Worm (Caenorhabditis elegans) whole organism, L2 larva: ENCODE results near the gene nspc-17.
A peak's percentile ranks its signal among the peaks of the same experiment; 100 is the strongest.

ENCODE experiments used
- C34F6.9 ChIP-seq: fragments of 150-350 bp; optimal IDR thresholded peaks from 2 replicates; lab custom pipeline; 2014; ENCODE audit warnings: missing biosample characterization, missing genetic modification characterization
- F13H6.1 ChIP-seq: sonication (generic microtip); optimal IDR thresholded peaks from 2 replicates; lab custom pipeline; 2016; ENCODE audit warnings: missing genetic modification characterization, missing compliant biosample characterization
- R02D3.7 ChIP-seq: fragments of 150-350 bp; optimal IDR thresholded peaks from 2 replicates; lab custom pipeline; 2014; ENCODE audit warnings: missing biosample characterization, missing genetic modification characterization
- Y55F3AM.14 ChIP-seq: fragments of 200-800 bp; sonication (Bioruptor generic); optimal IDR thresholded peaks from 2 replicates; lab custom pipeline; 2018; ENCODE audit warnings: mild to moderate bottlenecking, missing genetic modification characterization, missing compliant biosample characterization
- ZK546.5 ChIP-seq: sonication (generic microtip); optimal IDR thresholded peaks from 2 replicates; lab custom pipeline; 2017; ENCODE audit warnings: missing biosample characterization, missing genetic modification characterization
- alr-1 ChIP-seq: fragments of 150-350 bp; optimal IDR thresholded peaks from 2 replicates; lab custom pipeline; 2014; ENCODE audit warnings: missing biosample characterization, missing genetic modification characterization
- aly-2 ChIP-seq: fragments of 150-350 bp; optimal IDR thresholded peaks from 2 replicates; lab custom pipeline; 2014; ENCODE audit warnings: missing biosample characterization, missing genetic modification characterization
- blmp-1 ChIP-seq: sonication (generic microtip); optimal IDR thresholded peaks from 2 replicates; lab custom pipeline; 2017; ENCODE audit warnings: missing genetic modification characterization, mild to moderate bottlenecking, missing compliant biosample characterization, antibody characterized with exemption, moderate library complexity; ENCODE audit not compliant: insufficient read depth
- ceh-16 ChIP-seq: fragments of 150-350 bp; optimal IDR thresholded peaks from 2 replicates; lab custom pipeline; 2014; ENCODE audit warnings: missing biosample characterization, missing genetic modification characterization
- crh-2 ChIP-seq: sonication (generic microtip); optimal IDR thresholded peaks from 2 replicates; lab custom pipeline; 2017; ENCODE audit warnings: missing biosample characterization, missing genetic modification characterization
- dmd-4 ChIP-seq: sonication (generic microtip); optimal IDR thresholded peaks from 2 replicates; lab custom pipeline; 2017; ENCODE audit warnings: missing biosample characterization, missing genetic modification characterization
- egl-27 ChIP-seq: sonication (generic microtip); optimal IDR thresholded peaks from 3 replicates; lab custom pipeline; 2017; ENCODE audit warnings: missing biosample characterization, missing genetic modification reagents, missing genetic modification characterization
- elt-1 ChIP-seq: fragments of 150-350 bp; optimal IDR thresholded peaks from 2 replicates; lab custom pipeline; 2014; ENCODE audit warnings: missing biosample characterization, missing genetic modification characterization
- elt-3 ChIP-seq: sonication (generic microtip); optimal IDR thresholded peaks from 2 replicates; lab custom pipeline; 2017; ENCODE audit warnings: missing biosample characterization, missing genetic modification characterization
- fos-1 ChIP-seq: fragments of 150-350 bp; optimal IDR thresholded peaks from 2 replicates; lab custom pipeline; 2014; ENCODE audit warnings: missing biosample characterization, missing genetic modification characterization
- gmeb-1 ChIP-seq: fragments of 150-350 bp; optimal IDR thresholded peaks from 2 replicates; lab custom pipeline; 2014; ENCODE audit warnings: missing biosample characterization, missing genetic modification characterization
- lin-11 ChIP-seq: fragments of 150-350 bp; sonication (generic microtip); optimal IDR thresholded peaks from 2 replicates; lab custom pipeline; 2014; ENCODE audit warnings: missing biosample characterization, missing genetic modification characterization, inconsistent platforms, mixed read lengths
- lin-13 ChIP-seq: fragments of 150-350 bp; optimal IDR thresholded peaks from 2 replicates; lab custom pipeline; 2014; ENCODE audit warnings: missing biosample characterization, missing genetic modification reagents, missing genetic modification characterization
- lin-39 ChIP-seq: fragments of 150-350 bp; optimal IDR thresholded peaks from 2 replicates; lab custom pipeline; 2014; ENCODE audit warnings: missing biosample characterization, missing genetic modification reagents, missing genetic modification characterization
- lsy-2 ChIP-seq, 2 experiments: fragments of 150-350 bp in 1 of 2; sonication (generic microtip) in 1 of 2; optimal IDR thresholded peaks; 2 replicates each; lab custom pipeline; 2014 to 2017; ENCODE audit warnings: missing biosample characterization in 2 of 2, missing genetic modification characterization in 2 of 2
- mab-5 ChIP-seq: fragments of 150-350 bp; optimal IDR thresholded peaks from 2 replicates; lab custom pipeline; 2014; ENCODE audit warnings: missing biosample characterization, missing genetic modification characterization
- mbf-1 ChIP-seq: sonication (generic microtip); optimal IDR thresholded peaks from 2 replicates; lab custom pipeline; 2017; ENCODE audit warnings: missing biosample characterization, missing genetic modification characterization
- mdl-1 ChIP-seq, 2 experiments: fragments of 150-350 bp in 1 of 2; sonication (generic microtip) in 1 of 2; optimal IDR thresholded peaks; 2 replicates each; lab custom pipeline; 2017; ENCODE audit warnings: missing biosample characterization in 2 of 2, missing genetic modification characterization in 2 of 2
- nhr-11 ChIP-seq: fragments of 150-350 bp; optimal IDR thresholded peaks from 2 replicates; lab custom pipeline; 2014; ENCODE audit warnings: missing biosample characterization, missing genetic modification characterization
- nhr-12 ChIP-seq: fragments of 150-350 bp; optimal IDR thresholded peaks from 2 replicates; lab custom pipeline; 2014; ENCODE audit warnings: missing biosample characterization, missing genetic modification characterization
- nhr-129 ChIP-seq: fragments of 150-350 bp; optimal IDR thresholded peaks from 2 replicates; lab custom pipeline; 2014; ENCODE audit warnings: missing biosample characterization, missing genetic modification characterization
- nhr-21 ChIP-seq: fragments of 150-350 bp; optimal IDR thresholded peaks from 2 replicates; lab custom pipeline; 2014; ENCODE audit warnings: missing biosample characterization, missing genetic modification characterization
- nhr-25 ChIP-seq: fragments of 150-350 bp; sonication (generic microtip); optimal IDR thresholded peaks from 3 replicates; lab custom pipeline; 2014; ENCODE audit warnings: missing biosample characterization, missing genetic modification characterization
- nhr-6 ChIP-seq: fragments of 150-350 bp; optimal IDR thresholded peaks from 2 replicates; lab custom pipeline; 2014; ENCODE audit warnings: missing biosample characterization, missing genetic modification characterization
- nhr-77 ChIP-seq: fragments of 150-350 bp; optimal IDR thresholded peaks from 2 replicates; lab custom pipeline; 2014; ENCODE audit warnings: missing biosample characterization, missing genetic modification characterization
- sem-4 ChIP-seq: fragments of 150-350 bp; optimal IDR thresholded peaks from 2 replicates; lab custom pipeline; 2014; ENCODE audit warnings: missing biosample characterization, missing genetic modification reagents, missing genetic modification characterization
- sma-3 ChIP-seq: sonication (generic microtip); optimal IDR thresholded peaks from 2 replicates; lab custom pipeline; 2016; ENCODE audit warnings: missing genetic modification reagents, missing genetic modification characterization, missing compliant biosample characterization
- sma-9 ChIP-seq, 2 experiments: fragments of 150-350 bp in 1 of 2; sonication (generic microtip) in 1 of 2; optimal IDR thresholded peaks; 2 replicates each; lab custom pipeline; 2014 to 2016; ENCODE audit warnings: missing genetic modification characterization in 2 of 2, mild to moderate bottlenecking in 1 of 2, missing biosample characterization in 1 of 2, missing compliant biosample characterization in 1 of 2, missing genetic modification reagents in 1 of 2, moderate library complexity in 1 of 2
- snpc-4 ChIP-seq: fragments of 150-350 bp; optimal IDR thresholded peaks from 2 replicates; lab custom pipeline; 2014; ENCODE audit warnings: missing biosample characterization, missing genetic modification characterization
- unc-39 ChIP-seq: fragments of 150-350 bp; optimal IDR thresholded peaks from 2 replicates; lab custom pipeline; 2014; ENCODE audit warnings: missing biosample characterization, missing genetic modification characterization
- unc-55 ChIP-seq: fragments of 150-350 bp; sonication (generic microtip); optimal IDR thresholded peaks from 3 replicates; lab custom pipeline; 2014; ENCODE audit warnings: missing biosample characterization, missing genetic modification reagents, missing genetic modification characterization
- unc-62 ChIP-seq: fragments of 150-350 bp; optimal IDR thresholded peaks from 2 replicates; lab custom pipeline; 2014; ENCODE audit warnings: missing biosample characterization, missing genetic modification reagents, missing genetic modification characterization
- zag-1 ChIP-seq: fragments of 150-350 bp; optimal IDR thresholded peaks from 2 replicates; lab custom pipeline; 2014; ENCODE audit warnings: missing biosample characterization, missing genetic modification characterization
- ztf-1 ChIP-seq: fragments of 200-800 bp; sonication (Bioruptor generic); conservative IDR thresholded peaks from 2 replicates; pipeline ENCODE4 v1.3.6; 2022; ENCODE audit warnings: missing genetic modification characterization, missing compliant biosample characterization
- ztf-4 ChIP-seq: fragments of 150-350 bp; optimal IDR thresholded peaks from 2 replicates; lab custom pipeline; 2014; ENCODE audit warnings: missing biosample characterization, missing genetic modification characterization

Gene nspc-17

ce11 chrX:14559519-14560296, 34.7 kb upstream of the nspc-17 start:
- TF ChIP-seq sma-9 (GFP tag; optimal IDR thresholded peaks at IDR 0.05; lab: Kevin White, UChicago): peak; percentile 66
- TF ChIP-seq sma-9 (tag; optimal IDR thresholded peaks at IDR 0.05; lab: Kevin White, UChicago): no peak
- no peak for TF ChIP-seq dmd-4 (tag; lab: Kevin White, UChicago)

ce11 chrX:14559084-14559483, 34.1 kb upstream of the nspc-17 start:
- no peak for TF ChIP-seq nhr-129
- peak; percentile 51 for TF ChIP-seq unc-55 (GFP tag; lab: Kevin White, UChicago)

- TF ChIP-seq alr-1 (tag; lab: Kevin White, UChicago): no peak
- no peak for TF ChIP-seq nhr-12
- TF ChIP-seq zag-1 (tag; lab: Kevin White, UChicago): no peak
- no peak for TF ChIP-seq lsy-2 (tag; optimal IDR thresholded peaks at IDR 0.05; lab: Kevin White, UChicago)
- TF ChIP-seq sma-3 (GFP tag; lab: Kevin White, UChicago): peak; percentile 60
- no peak for TF ChIP-seq mab-5 (tag; lab: Kevin White, UChicago)
- TF ChIP-seq ztf-1 (GFP tag; lab: Robert Waterston, UW): no peak
- TF ChIP-seq nhr-25 (tag; lab: Kevin White, UChicago): peak; percentile 37
- TF ChIP-seq nhr-11 (tag; lab: Kevin White, UChicago): no peak
- no peak for TF ChIP-seq elt-3 (tag; lab: Kevin White, UChicago)
- no peak for TF ChIP-seq ZK546.5 (tag; lab: Kevin White, UChicago)
- peak; percentile 22 for TF ChIP-seq nhr-6
- peak; percentile 47 for TF ChIP-seq sma-9 (GFP tag; optimal IDR thresholded peaks at IDR 0.05; lab: Kevin White, UChicago)
- TF ChIP-seq sma-9 (tag; optimal IDR thresholded peaks at IDR 0.05; lab: Kevin White, UChicago): no peak
- no peak for TF ChIP-seq unc-62
- peak; percentile 2 for TF ChIP-seq nhr-129
- no peak for TF ChIP-seq dmd-4 (tag; lab: Kevin White, UChicago)
- no peak for TF ChIP-seq nhr-21 (tag; lab: Kevin White, UChicago)
- TF ChIP-seq lin-13 (GFP tag; lab: Kevin White, UChicago): no peak
- peak; percentile 79 for TF ChIP-seq blmp-1 (tag; lab: Kevin White, UChicago)
- TF ChIP-seq nhr-77 (tag; lab: Kevin White, UChicago): no peak
- peak; percentile 49 for TF ChIP-seq crh-2 (tag; lab: Kevin White, UChicago)
- no peak for TF ChIP-seq gmeb-1 (tag; lab: Kevin White, UChicago)
- TF ChIP-seq R02D3.7 (tag; lab: Kevin White, UChicago): no peak
- TF ChIP-seq F13H6.1 (tag; lab: Kevin White, UChicago): no peak
- TF ChIP-seq lin-39 (tag; lab: Kevin White, UChicago): no peak
- no peak for TF ChIP-seq snpc-4 (tag; lab: Kevin White, UChicago)
- no peak for TF ChIP-seq elt-1 (tag; lab: Kevin White, UChicago)
- TF ChIP-seq fos-1 (tag; lab: Kevin White, UChicago): peak; percentile 13
- TF ChIP-seq unc-55 (GFP tag; lab: Kevin White, UChicago): no peak
- TF ChIP-seq Y55F3AM.14 (GFP tag; lab: Kevin White, UChicago): no peak
Measured at ce11 chrX:14557936-14558554, 33.1 kb upstream of the nspc-17 start, which contains the start of gene nhr-3. Gene nhr-3, plus strand, starts transcription at chrX:14558504.

ce11 chrX:14557352-14557935, 32.5 kb upstream of the nspc-17 start:
- TF ChIP-seq snpc-4 (tag; lab: Kevin White, UChicago): peak; percentile 28
- TF ChIP-seq lin-39 (tag; lab: Kevin White, UChicago): no peak
- TF ChIP-seq nhr-25 (tag; lab: Kevin White, UChicago): no peak
- no peak for TF ChIP-seq crh-2 (tag; lab: Kevin White, UChicago)
- peak; percentile 97 for TF ChIP-seq sma-9 (GFP tag; optimal IDR thresholded peaks at IDR 0.05; lab: Kevin White, UChicago)
- no peak for TF ChIP-seq sma-9 (tag; optimal IDR thresholded peaks at IDR 0.05; lab: Kevin White, UChicago)
- TF ChIP-seq aly-2 (tag; lab: Kevin White, UChicago): no peak
- TF ChIP-seq ZK546.5 (tag; lab: Kevin White, UChicago): no peak
- no peak for TF ChIP-seq nhr-12
- TF ChIP-seq sma-3 (GFP tag; lab: Kevin White, UChicago): no peak
- TF ChIP-seq Y55F3AM.14 (GFP tag; lab: Kevin White, UChicago): peak; percentile 13
- TF ChIP-seq elt-3 (tag; lab: Kevin White, UChicago): no peak
- TF ChIP-seq C34F6.9 (tag; lab: Kevin White, UChicago): peak; percentile 42
- TF ChIP-seq unc-39 (tag; lab: Kevin White, UChicago): no peak
- TF ChIP-seq lsy-2 (tag; optimal IDR thresholded peaks at IDR 0.05; lab: Kevin White, UChicago): peak; percentile 20 to 44
- no peak for TF ChIP-seq blmp-1 (tag; lab: Kevin White, UChicago)
- no peak for TF ChIP-seq lin-11 (tag; lab: Kevin White, UChicago)
- no peak for TF ChIP-seq ceh-16 (tag; lab: Kevin White, UChicago)
- TF ChIP-seq mdl-1 (tag; optimal IDR thresholded peaks at IDR 0.05; lab: Kevin White, UChicago): peak; percentile 28 to 52
- TF ChIP-seq dmd-4 (tag; lab: Kevin White, UChicago): no peak
- no peak for TF ChIP-seq nhr-77 (tag; lab: Kevin White, UChicago)
- TF ChIP-seq ztf-1 (GFP tag; lab: Robert Waterston, UW): no peak
- no peak for TF ChIP-seq mab-5 (tag; lab: Kevin White, UChicago)
- TF ChIP-seq fos-1 (tag; lab: Kevin White, UChicago): no peak
- no peak for TF ChIP-seq egl-27 (tag; lab: Kevin White, UChicago)
- TF ChIP-seq ztf-4: no peak
- no peak for TF ChIP-seq elt-1 (tag; lab: Kevin White, UChicago)
- TF ChIP-seq mbf-1: no peak
- peak; percentile 52 for TF ChIP-seq sem-4 (tag; lab: Kevin White, UChicago)
- peak; percentile 28 for TF ChIP-seq unc-55 (GFP tag; lab: Kevin White, UChicago)
